Worm (Caenorhabditis elegans) whole organism, young adult: ENCODE measurements around the gene K08D9.4.

Experiments
- B0019.2 ChIP-seq: fragments of 200-800 bp; sonication (Bioruptor generic); conservative IDR thresholded peaks from 2 replicates; pipeline ENCODE4 v1.3.6; 2022; ENCODE audit warnings: missing genetic modification reagents, missing genetic modification characterization, missing compliant biosample characterization
- Y53F4B.3 ChIP-seq: fragments of 200-800 bp; sonication (Bioruptor generic); IDR thresholded peaks from 2 replicates; pipeline ENCODE4 v1.3.6; 2022; ENCODE audit warnings: missing genetic modification reagents, missing genetic modification characterization, missing compliant biosample characterization
- ama-1 ChIP-seq, 3 experiments: fragments of 150-350 bp in 1 of 3; sonication (generic microtip) in 2 of 3; optimal IDR thresholded peaks; 2 replicates each; lab custom pipeline; 2014 to 2018; ENCODE audit warnings: missing biosample characterization in 2 of 3, missing genetic modification characterization in 2 of 3, missing genetic modification reagents in 2 of 3
- dpl-1 ChIP-seq: fragments of 150-350 bp; optimal IDR thresholded peaks from 2 replicates; lab custom pipeline; 2014; ENCODE audit warnings: missing biosample characterization, missing genetic modification reagents, missing genetic modification characterization
- lir-1 ChIP-seq: fragments of 200-800 bp; sonication (Bioruptor generic); conservative IDR thresholded peaks from 2 replicates; pipeline ENCODE4 v1.3.6; 2022; ENCODE audit warnings: missing genetic modification reagents, missing genetic modification characterization, missing compliant biosample characterization
- unc-62 ChIP-seq: fragments of 150-350 bp; optimal IDR thresholded peaks from 2 replicates; lab custom pipeline; 2014; ENCODE audit warnings: missing biosample characterization, missing genetic modification reagents, missing genetic modification characterization

- no peak for TF ChIP-seq Y53F4B.3 (GFP tag; lab: Robert Waterston, UW)
- TF ChIP-seq unc-62 (GFP tag; lab: Kevin White, UChicago): no peak
- no peak for TF ChIP-seq ama-1 (optimal IDR thresholded peaks at IDR 0.05; lab: Kevin White, UChicago)
- no peak for TF ChIP-seq ama-1 (GFP tag; optimal IDR thresholded peaks at IDR 0.05; lab: Kevin White, UChicago)
- no peak for TF ChIP-seq lir-1
- TF ChIP-seq B0019.2 (GFP tag; lab: Robert Waterston, UW): no peak
- no peak for TF ChIP-seq dpl-1 (GFP tag; lab: Kevin White, UChicago)
Observed at ce11 chrV:3242984-3243383, 42.8 kb upstream of the K08D9.4 start, which contains the start of gene gst-23.
